Worm (Caenorhabditis elegans): Measurements from ENCODE around the gene fbxb-41.

- TF ChIP-seq unc-62 (GFP tag; optimal IDR thresholded peaks at IDR 0.05) (no peak), zag-1 (tag; optimal IDR thresholded peaks at IDR 0.05) (no peak), mdl-1 (tag; optimal IDR thresholded peaks at IDR 0.05) (no peak), egl-27 (tag; optimal IDR thresholded peaks at IDR 0.05) (no peak), mep-1 (tag; optimal IDR thresholded peaks at IDR 0.05) (no peak), lsy-2 (tag; optimal IDR thresholded peaks at IDR 0.05) (no peak), elt-2 (tag; optimal IDR thresholded peaks at IDR 0.05) (no peak), skn-1 (tag; optimal IDR thresholded peaks at IDR 0.05) (no peak), tlp-1 (tag; optimal IDR thresholded peaks at IDR 0.05) (no peak), nhr-11 (tag; optimal IDR thresholded peaks at IDR 0.05) (no peak), unc-130 (tag; optimal IDR thresholded peaks at IDR 0.05) (no peak), ztf-4 (tag; optimal IDR thresholded peaks at IDR 0.05) (no peak), unc-86 (tag; optimal IDR thresholded peaks at IDR 0.05) (no peak)
Observed at ce11 chrII:1072106-1072505, 30.0 kb upstream of the fbxb-41 start, which contains the start of gene K02E7.4.

Measured in whole organism, L1 larva.